Worm (Caenorhabditis elegans) whole organism, L1 larva: ENCODE data around the gene R02F2.4.
A peak's percentile ranks its signal among the peaks of the same experiment; 100 is the strongest.

Experiments used
- F16B12.6 ChIP-seq: fragments of 150-350 bp; optimal IDR thresholded peaks from 2 replicates; lab custom pipeline; 2014; ENCODE audit warnings: missing biosample characterization, missing genetic modification characterization
- Y116A8C.19 ChIP-seq: sonication (generic microtip); optimal IDR thresholded peaks from 2 replicates; lab custom pipeline; 2016; ENCODE audit warnings: missing compliant biosample characterization, missing genetic modification characterization, borderline replicate concordance
- aly-2 ChIP-seq: fragments of 150-350 bp; optimal IDR thresholded peaks from 2 replicates; lab custom pipeline; 2014; ENCODE audit warnings: missing biosample characterization, missing genetic modification characterization
- ama-1 ChIP-seq: fragments of 150-350 bp; optimal IDR thresholded peaks from 2 replicates; lab custom pipeline; 2014
- ceh-8 ChIP-seq: fragments of 200-800 bp; sonication (Bioruptor generic); optimal IDR thresholded peaks from 2 replicates; lab custom pipeline; 2018; ENCODE audit warnings: mild to moderate bottlenecking, missing genetic modification characterization, moderate library complexity, missing compliant biosample characterization
- ceh-90 ChIP-seq: sonication (generic microtip); optimal IDR thresholded peaks from 2 replicates; lab custom pipeline; 2016; ENCODE audit warnings: missing genetic modification characterization, missing compliant biosample characterization
- dsc-1 ChIP-seq: sonication (generic microtip); optimal IDR thresholded peaks from 2 replicates; lab custom pipeline; 2016; ENCODE audit warnings: mild to moderate bottlenecking, missing genetic modification characterization, missing compliant biosample characterization
- efl-1 ChIP-seq, 4 experiments: fragments of 150-350 bp; optimal IDR thresholded peaks in 3 of 4; peaks in 1 of 4; 1 replicate in 1 of 4; 2 replicates in 3 of 4; lab custom pipeline; 2014; ENCODE audit warnings: missing biosample characterization in 2 of 4, missing genetic modification characterization in 2 of 4, missing genetic modification reagents in 2 of 4
- efl-3 ChIP-seq: fragments of 200-800 bp; sonication (Bioruptor generic); optimal IDR thresholded peaks from 2 replicates; lab custom pipeline; 2018; ENCODE audit warnings: mild to moderate bottlenecking, missing genetic modification characterization, missing compliant biosample characterization
- egl-13 ChIP-seq: sonication (generic microtip); optimal IDR thresholded peaks from 2 replicates; lab custom pipeline; 2016; ENCODE audit warnings: missing genotype, missing genetic modification reagents, missing genetic modification characterization, missing compliant biosample characterization
- egl-27 ChIP-seq, 2 experiments: fragments of 150-350 bp in 1 of 2; sonication (generic microtip); optimal IDR thresholded peaks; 3 replicates each; lab custom pipeline; 2017 to 2018; ENCODE audit warnings: missing biosample characterization in 2 of 2, missing genetic modification characterization in 2 of 2, missing genetic modification reagents in 2 of 2
- elt-2 ChIP-seq: sonication (generic microtip); optimal IDR thresholded peaks from 2 replicates; lab custom pipeline; 2016; ENCODE audit warnings: missing genetic modification characterization, mild to moderate bottlenecking, inconsistent platforms, missing compliant biosample characterization, missing genetic modification reagents
- elt-3 ChIP-seq, 6 experiments: fragments of 150-350 bp in 1 of 6; sonication (generic microtip); optimal IDR thresholded peaks; 2 replicates each; lab custom pipeline; 2017 to 2018; ENCODE audit warnings: missing biosample characterization in 6 of 6, missing genetic modification characterization in 6 of 6, inconsistent platforms in 1 of 6
- fkh-4 ChIP-seq: sonication (generic microtip); optimal IDR thresholded peaks from 2 replicates; lab custom pipeline; 2016; ENCODE audit warnings: missing compliant biosample characterization, missing genetic modification characterization, borderline replicate concordance
- fkh-8 ChIP-seq: sonication (generic microtip); optimal IDR thresholded peaks from 2 replicates; lab custom pipeline; 2016; ENCODE audit warnings: mild to moderate bottlenecking, missing genetic modification characterization, missing compliant biosample characterization
- fos-1 ChIP-seq: fragments of 150-350 bp; optimal IDR thresholded peaks from 2 replicates; lab custom pipeline; 2014; ENCODE audit warnings: missing biosample characterization, missing genetic modification characterization
- hpl-2 ChIP-seq: fragments of 150-350 bp; optimal IDR thresholded peaks from 2 replicates; lab custom pipeline; 2014; ENCODE audit warnings: missing biosample characterization, missing genetic modification reagents, missing genetic modification characterization
- isw-1 ChIP-seq: fragments of 200-800 bp; sonication (Bioruptor generic); IDR thresholded peaks from 2 replicates; pipeline ENCODE4 v1.3.6; 2022; ENCODE audit warnings: missing genetic modification characterization, missing compliant biosample characterization
- jun-1 ChIP-seq: fragments of 150-350 bp; optimal IDR thresholded peaks from 2 replicates; lab custom pipeline; 2014; ENCODE audit warnings: missing biosample characterization, missing genetic modification reagents, missing genetic modification characterization
- lin-13 ChIP-seq: fragments of 150-350 bp; optimal IDR thresholded peaks from 2 replicates; lab custom pipeline; 2014; ENCODE audit warnings: missing biosample characterization, missing genetic modification reagents, missing genetic modification characterization
- lin-39 ChIP-seq: fragments of 150-350 bp; optimal IDR thresholded peaks from 2 replicates; lab custom pipeline; 2014; ENCODE audit warnings: missing biosample characterization, missing genetic modification reagents, missing genetic modification characterization
- lir-3 ChIP-seq: sonication (generic microtip); optimal IDR thresholded peaks from 2 replicates; lab custom pipeline; 2016; ENCODE audit warnings: mild to moderate bottlenecking, missing genetic modification characterization, moderate library complexity, missing compliant biosample characterization; ENCODE audit not compliant: poor library complexity
- lsy-2 ChIP-seq, 2 experiments: fragments of 150-350 bp; optimal IDR thresholded peaks; 2 replicates each; lab custom pipeline; 2014; ENCODE audit warnings: missing biosample characterization in 2 of 2, missing genetic modification characterization in 2 of 2
- mab-9 ChIP-seq: fragments of 200-800 bp; sonication (Bioruptor generic); IDR thresholded peaks from 2 replicates; pipeline ENCODE4 v1.3.6; 2022; ENCODE audit warnings: missing genetic modification reagents, missing genetic modification characterization, missing compliant biosample characterization
- mdl-1 ChIP-seq, 2 experiments: fragments of 150-350 bp; optimal IDR thresholded peaks; 2 replicates each; lab custom pipeline; 2014 to 2017; ENCODE audit warnings: missing biosample characterization in 2 of 2, missing genetic modification characterization in 2 of 2, inconsistent platforms in 1 of 2
- mef-2 ChIP-seq: fragments of 150-350 bp; optimal IDR thresholded peaks from 2 replicates; lab custom pipeline; 2014; ENCODE audit warnings: missing biosample characterization, missing genetic modification characterization
- mep-1 ChIP-seq: fragments of 150-350 bp; optimal IDR thresholded peaks from 2 replicates; lab custom pipeline; 2014; ENCODE audit warnings: missing biosample characterization, missing genetic modification characterization
- nhr-11 ChIP-seq: fragments of 150-350 bp; optimal IDR thresholded peaks from 2 replicates; lab custom pipeline; 2014; ENCODE audit warnings: missing biosample characterization, missing genetic modification characterization
- nhr-12 ChIP-seq: sonication (generic microtip); optimal IDR thresholded peaks from 2 replicates; lab custom pipeline; 2017; ENCODE audit warnings: missing biosample characterization, missing genetic modification characterization
- nhr-76 ChIP-seq: sonication (generic microtip); optimal IDR thresholded peaks from 2 replicates; lab custom pipeline; 2017; ENCODE audit warnings: missing biosample characterization, missing genetic modification characterization
- nhr-77 ChIP-seq: fragments of 150-350 bp; optimal IDR thresholded peaks from 2 replicates; lab custom pipeline; 2014; ENCODE audit warnings: missing biosample characterization, missing genetic modification characterization
- nhr-85 ChIP-seq: sonication (generic microtip); peaks from one replicate; lab custom pipeline; 2016; ENCODE audit warnings: missing genetic modification characterization, inconsistent platforms, missing compliant biosample characterization
- skn-1 ChIP-seq: fragments of 150-350 bp; optimal IDR thresholded peaks from 2 replicates; lab custom pipeline; 2014; ENCODE audit warnings: missing biosample characterization, missing genetic modification characterization
- sox-4 ChIP-seq: sonication (generic microtip); optimal IDR thresholded peaks from 2 replicates; lab custom pipeline; 2016; ENCODE audit warnings: missing genetic modification characterization, missing compliant biosample characterization
- sup-37 ChIP-seq: fragments of 200-800 bp; sonication (Bioruptor generic); optimal IDR thresholded peaks from 2 replicates; lab custom pipeline; 2018; ENCODE audit warnings: mild to moderate bottlenecking, missing genetic modification characterization, missing compliant biosample characterization
- tbx-2 ChIP-seq: sonication (generic microtip); optimal IDR thresholded peaks from 2 replicates; lab custom pipeline; 2016; ENCODE audit warnings: missing genetic modification characterization, missing compliant biosample characterization
- unc-130 ChIP-seq: fragments of 150-350 bp; optimal IDR thresholded peaks from 2 replicates; lab custom pipeline; 2017; ENCODE audit warnings: missing biosample characterization, missing genetic modification characterization, inconsistent platforms
- unc-62 ChIP-seq: fragments of 150-350 bp; optimal IDR thresholded peaks from 2 replicates; lab custom pipeline; 2014; ENCODE audit warnings: missing biosample characterization, missing genetic modification reagents, missing genetic modification characterization
- unc-86 ChIP-seq: sonication (generic microtip); optimal IDR thresholded peaks from 2 replicates; lab custom pipeline; 2016; ENCODE audit warnings: missing genetic modification characterization, missing compliant biosample characterization
- xbp-1 ChIP-seq: sonication (generic microtip); optimal IDR thresholded peaks from 2 replicates; lab custom pipeline; 2016; ENCODE audit warnings: missing genetic modification characterization, missing compliant biosample characterization
- zag-1 ChIP-seq: fragments of 150-350 bp; optimal IDR thresholded peaks from 2 replicates; lab custom pipeline; 2014; ENCODE audit warnings: missing biosample characterization, missing genetic modification characterization
- zip-4 ChIP-seq: fragments of 200-800 bp; sonication (Bioruptor generic); optimal IDR thresholded peaks from 2 replicates; lab custom pipeline; 2018; ENCODE audit warnings: mild to moderate bottlenecking, missing genetic modification characterization, moderate library complexity, missing compliant biosample characterization
- ztf-11 ChIP-seq, 2 experiments: sonication (generic microtip); optimal IDR thresholded peaks; 2 replicates each; lab custom pipeline; 2016 to 2017; ENCODE audit warnings: missing genetic modification characterization in 2 of 2, missing biosample characterization in 1 of 2, missing compliant biosample characterization in 1 of 2

The R02F2.4 gene

ce11 chrIII:5504164-5504563 is 20.1 kb downstream of the R02F2.4 start (continued):
- TF ChIP-seq xbp-1 (tag; lab: Kevin White, UChicago) (peak; percentile 37), egl-27 (tag; optimal IDR thresholded peaks at IDR 0.05; lab: Kevin White, UChicago) (no peak), lsy-2 (tag; optimal IDR thresholded peaks at IDR 0.05; lab: Kevin White, UChicago) (peak; percentile 54 to 60), unc-130 (tag; lab: Kevin White, UChicago) (peak; percentile 12), nhr-76 (tag; lab: Kevin White, UChicago) (no peak), F16B12.6 (tag; lab: Kevin White, UChicago) (no peak), nhr-85 (tag; lab: Kevin White, UChicago) (peak; percentile 90), egl-13 (no peak), lin-13 (GFP tag; lab: Kevin White, UChicago) (peak; percentile 54), dsc-1 (tag; lab: Kevin White, UChicago) (no peak)
- TF ChIP-seq, all 84 proteins: peak for 35

ce11 chrIII:5504725-5505473 is 20.8 kb downstream of the R02F2.4 start:
- TF ChIP-seq ztf-11 (tag; optimal IDR thresholded peaks at IDR 0.05; lab: Kevin White, UChicago) (no peak), efl-1 (optimal IDR thresholded peaks at IDR 0.05; lab: Kevin White, UChicago) (no peak), efl-1 (GFP tag; optimal IDR thresholded peaks at IDR 0.05 in 1 of 2; lab: Kevin White, UChicago) (peak in 1 of 2 experiments; percentile 92), sup-37 (GFP tag; lab: Kevin White, UChicago) (no peak), ama-1 (lab: Kevin White, UChicago) (peak; percentile 7), jun-1 (tag; lab: Kevin White, UChicago) (no peak), zip-4 (no peak), nhr-85 (tag; lab: Kevin White, UChicago) (peak; percentile 64)

- no peak for TF ChIP-seq tbx-2 (tag; lab: Kevin White, UChicago)
- TF ChIP-seq aly-2 (tag; lab: Kevin White, UChicago): peak; percentile 76
- TF ChIP-seq efl-1 (optimal IDR thresholded peaks at IDR 0.05; lab: Kevin White, UChicago): no peak
- TF ChIP-seq efl-1 (GFP tag; optimal IDR thresholded peaks at IDR 0.05 in 1 of 2; lab: Kevin White, UChicago): peak in 1 of 2 experiments; percentile 90
- TF ChIP-seq lir-3 (tag; lab: Kevin White, UChicago): peak; percentile 5
- TF ChIP-seq hpl-2 (GFP tag; lab: Kevin White, UChicago): no peak
- TF ChIP-seq ceh-8 (GFP tag; lab: Kevin White, UChicago): no peak
- TF ChIP-seq mab-9 (GFP tag; lab: Robert Waterston, UW): no peak
Measured at ce11 chrIII:5505474-5506022, 21.5 kb downstream of the R02F2.4 start.

DNA sequence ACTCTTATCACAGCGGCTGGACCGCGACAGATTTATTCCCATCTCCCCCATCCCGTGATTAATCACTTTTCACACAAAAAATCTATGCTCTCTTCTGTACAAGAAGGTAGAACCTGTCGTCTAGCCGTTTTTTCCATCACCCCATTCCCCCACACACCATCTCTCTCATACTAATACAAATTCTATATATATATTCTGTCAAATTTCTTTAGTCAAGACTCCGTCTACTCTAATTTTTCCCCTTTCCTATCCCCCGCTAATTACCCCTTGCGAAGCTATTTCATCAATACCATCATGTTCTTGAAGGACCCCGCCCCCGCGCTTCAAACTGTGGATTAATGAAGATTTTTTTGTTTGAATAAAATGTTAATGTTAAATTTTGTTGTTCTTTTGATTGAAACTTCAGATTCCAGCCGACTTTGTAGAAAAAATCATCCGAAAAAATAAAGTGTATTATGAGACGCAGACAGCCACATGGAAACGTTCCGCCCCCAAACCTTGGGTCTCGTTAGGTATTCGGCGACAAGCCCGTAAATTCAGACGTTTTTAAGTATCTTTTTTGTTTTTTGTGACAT is 22.0 kb downstream of the R02F2.4 start:
- TF ChIP-seq egl-13 (no peak), hpl-2 (GFP tag; lab: Kevin White, UChicago) (no peak), nhr-77 (tag; lab: Kevin White, UChicago) (no peak), dsc-1 (tag; lab: Kevin White, UChicago) (no peak), fkh-4 (tag; lab: Kevin White, UChicago) (no peak), jun-1 (tag; lab: Kevin White, UChicago) (no peak), unc-62 (GFP tag; lab: Kevin White, UChicago) (no peak), mab-9 (GFP tag; lab: Robert Waterston, UW) (no peak), sox-4 (peak; percentile 9), mdl-1 (tag; optimal IDR thresholded peaks at IDR 0.05; lab: Kevin White, UChicago) (no peak), lin-39 (no peak), lir-3 (tag; lab: Kevin White, UChicago) (no peak), zag-1 (no peak), skn-1 (tag; lab: Kevin White, UChicago) (no peak), Y116A8C.19 (tag; lab: Kevin White, UChicago) (no peak), mef-2 (tag; lab: Kevin White, UChicago) (no peak), unc-86 (no peak), ceh-8 (GFP tag; lab: Kevin White, UChicago) (no peak), nhr-12 (tag; lab: Kevin White, UChicago) (no peak), fkh-8 (tag; lab: Kevin White, UChicago) (peak; percentile 40), elt-3 (tag; optimal IDR thresholded peaks at IDR 0.05; lab: Kevin White, UChicago) (no peak), ceh-90 (tag; lab: Kevin White, UChicago) (no peak), efl-3 (GFP tag; lab: Kevin White, UChicago) (no peak), isw-1 (GFP tag; lab: Robert Waterston, UW) (no peak), elt-2 (peak; percentile 61), fos-1 (tag; lab: Kevin White, UChicago) (no peak), mep-1 (tag; lab: Kevin White, UChicago) (no peak), nhr-11 (tag; lab: Kevin White, UChicago) (no peak), sup-37 (GFP tag; lab: Kevin White, UChicago) (no peak)
